Worm (Caenorhabditis elegans): ENCODE data around the gene VB0395L.1.
A peak's percentile ranks its signal among the peaks of the same experiment; 100 is the strongest.

The VB0395L.1 gene

ce11 chrX:16042480-16042879 is 25.7 kb upstream of the VB0395L.1 start:
- TF ChIP-seq ceh-13 (GFP tag; optimal IDR thresholded peaks at IDR 0.05) (no peak), flt-1 (GFP tag; IDR thresholded peaks at IDR 0.05) (no peak)

- no peak for TF ChIP-seq flt-1 (GFP tag; IDR thresholded peaks at IDR 0.05)
- no peak for TF ChIP-seq tra-4 (tag; optimal IDR thresholded peaks at IDR 0.05)
- no peak for TF ChIP-seq aly-1 (tag; optimal IDR thresholded peaks at IDR 0.05)
- no peak for TF ChIP-seq ceh-36 (tag; optimal IDR thresholded peaks at IDR 0.05)
- no peak for TF ChIP-seq B0310.2 (tag; optimal IDR thresholded peaks at IDR 0.05)
- no peak for TF ChIP-seq hmg-4 (GFP tag; optimal IDR thresholded peaks at IDR 0.05)
- TF ChIP-seq sea-1 (GFP tag; conservative IDR thresholded peaks at IDR 0.05): no peak
- no peak for TF ChIP-seq ceh-13 (GFP tag; optimal IDR thresholded peaks at IDR 0.05)
- TF ChIP-seq hnd-1 (tag; optimal IDR thresholded peaks at IDR 0.05): no peak
- no peak for TF ChIP-seq hmbx-1 (tag; optimal IDR thresholded peaks at IDR 0.05)
- TF ChIP-seq tbx-11 (GFP tag; IDR thresholded peaks at IDR 0.05): no peak
- no peak for TF ChIP-seq ets-7 (tag; optimal IDR thresholded peaks at IDR 0.05)
- TF ChIP-seq pes-1 (GFP tag; IDR thresholded peaks at IDR 0.05): no peak
- no peak for TF ChIP-seq ama-1 (optimal IDR thresholded peaks at IDR 0.05)
- no peak for TF ChIP-seq tbx-37 (GFP tag; conservative IDR thresholded peaks at IDR 0.05)
- TF ChIP-seq F13C5.2 (tag; optimal IDR thresholded peaks at IDR 0.05): no peak
- no peak for TF ChIP-seq scrt-1 (GFP tag; IDR thresholded peaks at IDR 0.05)
Observed at ce11 chrX:16041808-16042207, 25.0 kb upstream of the VB0395L.1 start.

ce11 chrX:16040207-16040716 is 23.5 kb upstream of the VB0395L.1 start, which contains the start of gene B0395.3:
B0395.3 (minus strand) TSS chrX:16040257.
- TF ChIP-seq pes-1 (GFP tag; IDR thresholded peaks at IDR 0.05): peak; percentile 42; the same call in 1 of the 2 replicates
- TF ChIP-seq F13C5.2 (tag; optimal IDR thresholded peaks at IDR 0.05): peak; percentile 15
- no peak for TF ChIP-seq tbx-11 (GFP tag; IDR thresholded peaks at IDR 0.05)
- no peak for TF ChIP-seq ceh-13 (GFP tag; optimal IDR thresholded peaks at IDR 0.05)
- TF ChIP-seq ceh-36 (tag; optimal IDR thresholded peaks at IDR 0.05): peak; percentile 36
- no peak for TF ChIP-seq B0310.2 (tag; optimal IDR thresholded peaks at IDR 0.05)
- no peak for TF ChIP-seq flt-1 (GFP tag; IDR thresholded peaks at IDR 0.05)
- no peak for TF ChIP-seq scrt-1 (GFP tag; IDR thresholded peaks at IDR 0.05)
- no peak for TF ChIP-seq ama-1 (optimal IDR thresholded peaks at IDR 0.05)
- TF ChIP-seq hmg-4 (GFP tag; optimal IDR thresholded peaks at IDR 0.05): peak; percentile 84
- no peak for TF ChIP-seq ets-7 (tag; optimal IDR thresholded peaks at IDR 0.05)
- peak; percentile 2 for TF ChIP-seq aly-1 (tag; optimal IDR thresholded peaks at IDR 0.05)
- TF ChIP-seq sea-1 (GFP tag; conservative IDR thresholded peaks at IDR 0.05): 0 out of 2 replicates have a peak, but pooled peaks have one; percentile 22
- no peak for TF ChIP-seq hnd-1 (tag; optimal IDR thresholded peaks at IDR 0.05)

- TF ChIP-seq ceh-36 (tag; optimal IDR thresholded peaks at IDR 0.05) (no peak), hmbx-1 (tag; optimal IDR thresholded peaks at IDR 0.05) (no peak)
Observed at ce11 chrX:16039173-16039572, 22.4 kb upstream of the VB0395L.1 start.

- TF ChIP-seq ama-1 (optimal IDR thresholded peaks at IDR 0.05) (no peak), hnd-1 (tag; optimal IDR thresholded peaks at IDR 0.05) (no peak), F13C5.2 (tag; optimal IDR thresholded peaks at IDR 0.05) (no peak)
Observed at ce11 chrX:16030506-16030905, 13.7 kb upstream of the VB0395L.1 start, which contains the start of gene mboa-1. mboa-1 (plus strand) TSS chrX:16030806.

ce11 chrX:16028980-16029379 is 12.2 kb upstream of the VB0395L.1 start:
- TF ChIP-seq ets-7 (tag; optimal IDR thresholded peaks at IDR 0.05): no peak
- TF ChIP-seq scrt-1 (GFP tag; IDR thresholded peaks at IDR 0.05): no peak
- TF ChIP-seq tbx-37 (GFP tag; conservative IDR thresholded peaks at IDR 0.05): no peak

ce11 chrX:16024558-16024957 is 7.8 kb upstream of the VB0395L.1 start:
- TF ChIP-seq sea-1 (GFP tag; conservative IDR thresholded peaks at IDR 0.05) (no peak), scrt-1 (GFP tag; IDR thresholded peaks at IDR 0.05) (peak; percentile 54)

ce11 chrX:16006529-16006928 is 10.3 kb downstream of the VB0395L.1 start, which contains the start of gene C09G1.4:
C09G1.4 (minus strand) TSS chrX:16006629.
- TF ChIP-seq pes-1 (GFP tag; IDR thresholded peaks at IDR 0.05) (no peak), F13C5.2 (tag; optimal IDR thresholded peaks at IDR 0.05) (no peak), tbx-11 (GFP tag; IDR thresholded peaks at IDR 0.05) (no peak), hmbx-1 (tag; optimal IDR thresholded peaks at IDR 0.05) (no peak), tra-4 (tag; optimal IDR thresholded peaks at IDR 0.05) (no peak), ets-7 (tag; optimal IDR thresholded peaks at IDR 0.05) (no peak), tbx-37 (GFP tag; conservative IDR thresholded peaks at IDR 0.05) (no peak), flt-1 (GFP tag; IDR thresholded peaks at IDR 0.05) (no peak), sea-1 (GFP tag; conservative IDR thresholded peaks at IDR 0.05) (no peak), hmg-4 (GFP tag; optimal IDR thresholded peaks at IDR 0.05) (no peak)

- no peak for TF ChIP-seq tra-4 (tag; optimal IDR thresholded peaks at IDR 0.05)
- no peak for TF ChIP-seq pes-1 (GFP tag; IDR thresholded peaks at IDR 0.05)
Observed at ce11 chrX:16002794-16003193, 14.0 kb downstream of the VB0395L.1 start.
